Worm (Caenorhabditis elegans) whole organism, early embryonic: ENCODE measurements around the gene nsph-4.2.

Source experiments
- F13C5.2 ChIP-seq: sonication (generic microtip); optimal IDR thresholded peaks from 2 replicates; lab custom pipeline; 2017; ENCODE audit warnings: mild to moderate bottlenecking, missing genetic modification characterization, inconsistent platforms, missing compliant biosample characterization
- ama-1 ChIP-seq: fragments of 150-350 bp; optimal IDR thresholded peaks from 2 replicates; lab custom pipeline; 2014
- ceh-13 ChIP-seq: fragments of 200-800 bp; sonication (Bioruptor generic); optimal IDR thresholded peaks from 2 replicates; lab custom pipeline; 2018; ENCODE audit warnings: mild to moderate bottlenecking, missing genetic modification characterization, missing compliant biosample characterization
- ets-7 ChIP-seq: sonication (generic microtip); optimal IDR thresholded peaks from 2 replicates; lab custom pipeline; 2016; ENCODE audit warnings: missing genotype, missing genetic modification characterization, missing compliant biosample characterization
- flt-1 ChIP-seq: fragments of 200-800 bp; sonication (Bioruptor generic); IDR thresholded peaks from 2 replicates; pipeline ENCODE4 v1.3.6; 2022; ENCODE audit warnings: missing genetic modification characterization, missing compliant biosample characterization
- hmbx-1 ChIP-seq: sonication (generic microtip); optimal IDR thresholded peaks from 2 replicates; lab custom pipeline; 2016; ENCODE audit warnings: mild to moderate bottlenecking, missing genetic modification characterization, missing compliant biosample characterization
- hmg-4 ChIP-seq: fragments of 200-800 bp; sonication (Bioruptor generic); optimal IDR thresholded peaks from 2 replicates; lab custom pipeline; 2018; ENCODE audit warnings: mild to moderate bottlenecking, missing genetic modification characterization, missing compliant biosample characterization
- hnd-1 ChIP-seq: sonication (generic microtip); optimal IDR thresholded peaks from 2 replicates; lab custom pipeline; 2016; ENCODE audit warnings: missing genetic modification characterization, missing compliant biosample characterization
- scrt-1 ChIP-seq: fragments of 200-800 bp; sonication (Bioruptor generic); IDR thresholded peaks from 2 replicates; pipeline ENCODE4 v1.3.6; 2022; ENCODE audit warnings: missing genetic modification characterization, missing compliant biosample characterization
- sea-1 ChIP-seq: fragments of 200-800 bp; sonication (Bioruptor generic); conservative IDR thresholded peaks from 2 replicates; pipeline ENCODE4 v1.3.6; 2022; ENCODE audit warnings: missing genetic modification characterization, missing compliant biosample characterization
- tbx-11 ChIP-seq: fragments of 200-800 bp; sonication (Bioruptor generic); IDR thresholded peaks from 2 replicates; pipeline ENCODE4 v1.3.6; 2022; ENCODE audit warnings: missing genetic modification characterization, missing compliant biosample characterization
- tbx-37 ChIP-seq: fragments of 200-800 bp; sonication (Bioruptor generic); conservative IDR thresholded peaks from 2 replicates; pipeline ENCODE4 v1.3.6; 2022; ENCODE audit warnings: missing genetic modification reagents, missing genetic modification characterization, missing compliant biosample characterization
- tra-4 ChIP-seq: sonication (generic microtip); optimal IDR thresholded peaks from 2 replicates; lab custom pipeline; 2017; ENCODE audit warnings: missing genetic modification characterization, missing compliant biosample characterization

ce11 chrIV:5224238-5224637, 5.6 kb downstream of the nsph-4.2 start, which contains the start of gene Y59E9AL.8:
- TF ChIP-seq scrt-1, result no peak
- TF ChIP-seq ama-1 (lab: Kevin White, UChicago), result no peak
- no peak for TF ChIP-seq hmg-4 (GFP tag; lab: Kevin White, UChicago)
- TF ChIP-seq flt-1 (GFP tag; lab: Robert Waterston, UW), result no peak
- no peak for TF ChIP-seq F13C5.2 (tag; lab: Kevin White, UChicago)
- TF ChIP-seq hmbx-1 (tag; lab: Kevin White, UChicago), result no peak
- TF ChIP-seq hnd-1 (tag; lab: Kevin White, UChicago), result no peak
- TF ChIP-seq ceh-13 (GFP tag; lab: Kevin White, UChicago), result no peak
- no peak for TF ChIP-seq ets-7 (tag; lab: Kevin White, UChicago)
- no peak for TF ChIP-seq sea-1 (GFP tag; lab: Robert Waterston, UW)
- TF ChIP-seq tbx-37 (GFP tag; lab: Robert Waterston, UW), result no peak
- TF ChIP-seq tra-4 (tag; lab: Kevin White, UChicago), result no peak
- TF ChIP-seq tbx-11 (GFP tag; lab: Robert Waterston, UW), result no peak
